Worm (Caenorhabditis elegans): ENCODE results near the gene Y82E9BR.20.

Y82E9BR.20 gene

ce11 chrIII:1418709-1419108 lies 44.5 kb downstream of the Y82E9BR.20 start (continued):
- TF ChIP-seq zip-11 (GFP tag; IDR thresholded peaks at IDR 0.05), result no peak
- TF ChIP-seq fkh-10 (GFP tag; optimal IDR thresholded peaks at IDR 0.05), result peak; percentile 34
- no peak for TF ChIP-seq attf-4 (tag; optimal IDR thresholded peaks at IDR 0.05)
- TF ChIP-seq ceh-28 (tag; optimal IDR thresholded peaks at IDR 0.05), result peak; percentile 15
- TF ChIP-seq jun-1 (tag; optimal IDR thresholded peaks at IDR 0.05), result peak; percentile 54
- TF ChIP-seq daf-16 (GFP tag; optimal IDR thresholded peaks at IDR 0.05), result peak; percentile 38 to 51
- peak; percentile 48 for TF ChIP-seq daf-16 (tag; optimal IDR thresholded peaks at IDR 0.05)
- peak; percentile 95 for TF ChIP-seq ama-1 (optimal IDR thresholded peaks at IDR 0.05)
- TF ChIP-seq unc-39 (tag; optimal IDR thresholded peaks at IDR 0.05), result no peak
- 0 out of 4 replicates have a peak, but pooled peaks of 1 of the 2 experiments have one; percentile 34 for TF ChIP-seq madf-5 (GFP tag; IDR thresholded peaks at IDR 0.05)
- TF ChIP-seq lin-1 (GFP tag; IDR thresholded peaks at IDR 0.05), result peak; percentile 20; the same call in 1 of the 2 replicates

ce11 chrIII:1419146-1419636 lies 45.0 kb downstream of the Y82E9BR.20 start, which contains the start of gene Y82E9BR.3:
Gene Y82E9BR.3, plus strand, starts transcription at chrIII:1419196.
- TF ChIP-seq ceh-44 (GFP tag; IDR thresholded peaks at IDR 0.05), result no peak
- TF ChIP-seq unc-39 (tag; optimal IDR thresholded peaks at IDR 0.05), result no peak
- TF ChIP-seq T26A8.4 (GFP tag; IDR thresholded peaks at IDR 0.05), result no peak
- TF ChIP-seq daf-19 (GFP tag; conservative IDR thresholded peaks at IDR 0.05), result no peak
- TF ChIP-seq set-16 (GFP tag; IDR thresholded peaks at IDR 0.05), result peak; percentile 94
- TF ChIP-seq hif-1 (tag; optimal IDR thresholded peaks at IDR 0.05), result no peak
- peak; percentile 27; the same call in 1 of the 2 replicates for TF ChIP-seq lim-7 (GFP tag; IDR thresholded peaks at IDR 0.05)
- 0 out of 2 replicates have a peak, but pooled peaks have one; percentile 14 for TF ChIP-seq snpc-1.2 (GFP tag; IDR thresholded peaks at IDR 0.05)
- peak; percentile 41 for TF ChIP-seq aha-1 (tag)

- TF ChIP-seq egl-43 (GFP tag; IDR thresholded peaks at IDR 0.05), result no peak; the same call in none of the 2 replicates
- TF ChIP-seq nhr-25 (tag; optimal IDR thresholded peaks at IDR 0.05; ENCODE audit: borderline replicate concordance, insufficient read depth), result peak; percentile 51
- peak; percentile 83 for TF ChIP-seq ctbp-1 (GFP tag; IDR thresholded peaks at IDR 0.05)
- TF ChIP-seq dve-1 (tag; optimal IDR thresholded peaks at IDR 0.05; ENCODE audit: insufficient read depth), result peak; percentile 76
- peak; percentile 93 for TF ChIP-seq zfp-3 (GFP tag; conservative IDR thresholded peaks at IDR 0.05)
- TF ChIP-seq arid-1 (GFP tag; conservative IDR thresholded peaks at IDR 0.05), result peak; percentile 66; the same call in 1 of the 2 replicates
- TF ChIP-seq mes-2 (tag; optimal IDR thresholded peaks at IDR 0.05; ENCODE audit: poor library complexity, severe bottlenecking), result peak; percentile 61
- peak; percentile 77 for TF ChIP-seq nhr-6 (tag; optimal IDR thresholded peaks at IDR 0.05)
- no peak for TF ChIP-seq unc-39 (tag; optimal IDR thresholded peaks at IDR 0.05)
- TF ChIP-seq D1046.2 (GFP tag; IDR thresholded peaks at IDR 0.05), result no peak
- peak; percentile 79 for TF ChIP-seq Y48G9A.11 (GFP tag; IDR thresholded peaks at IDR 0.05)
- TF ChIP-seq gei-8 (GFP tag; optimal IDR thresholded peaks at IDR 0.05), result peak; percentile 37
- TF ChIP-seq snpc-4 (tag; optimal IDR thresholded peaks at IDR 0.05), result no peak
- peak; percentile 73; the same call in 1 of the 2 replicates for TF ChIP-seq tra-1 (GFP tag; IDR thresholded peaks at IDR 0.05)
- no peak for TF ChIP-seq lin-39 (tag; optimal IDR thresholded peaks at IDR 0.05)
- TF ChIP-seq nhr-28 (tag; optimal IDR thresholded peaks at IDR 0.05), result peak; percentile 34
- peak in 1 of 2 experiments; percentile 24 for TF ChIP-seq unc-62 (GFP tag; optimal IDR thresholded peaks at IDR 0.05 in 1 of 2)
- no peak for TF ChIP-seq unc-62 (tag; optimal IDR thresholded peaks at IDR 0.05)
- peak; percentile 40 for TF ChIP-seq attf-4 (tag; optimal IDR thresholded peaks at IDR 0.05)
- TF ChIP-seq set-16 (GFP tag; IDR thresholded peaks at IDR 0.05), result peak; percentile 74
- TF ChIP-seq dmd-6 (GFP tag; IDR thresholded peaks at IDR 0.05), result peak; percentile 54
- TF ChIP-seq sdz-12 (GFP tag; optimal IDR thresholded peaks at IDR 0.05), result peak; percentile 94
- no peak for TF ChIP-seq egl-27 (tag; optimal IDR thresholded peaks at IDR 0.05)
- peak; percentile 17 for TF ChIP-seq F37D6.2 (tag; optimal IDR thresholded peaks at IDR 0.05)
- TF ChIP-seq mdl-1 (tag; optimal IDR thresholded peaks at IDR 0.05), result peak in 1 of 2 experiments; percentile 29
- no peak for TF ChIP-seq pqm-1 (tag; optimal IDR thresholded peaks at IDR 0.05)
- peak; percentile 9; the same call in 1 of the 2 replicates for TF ChIP-seq ceh-20 (GFP tag; IDR thresholded peaks at IDR 0.05)
- no peak for TF ChIP-seq nhr-11 (tag; optimal IDR thresholded peaks at IDR 0.05)
- peak; percentile 74 for TF ChIP-seq Y5F2A.4 (GFP tag; optimal IDR thresholded peaks at IDR 0.05)
- TF ChIP-seq tag-97 (GFP tag; IDR thresholded peaks at IDR 0.05), result no peak
- TF ChIP-seq nhr-42 (GFP tag; IDR thresholded peaks at IDR 0.05), result peak; percentile 40; the same call in 1 of the 2 replicates
Measured at ce11 chrIII:1419700-1420356, 45.6 kb downstream of the Y82E9BR.20 start.
